Fruit fly (Drosophila melanogaster): ENCODE measurements around the gene jar.
A peak's percentile ranks its signal among the peaks of the same experiment; 100 is the strongest.

jar gene

DNA sequence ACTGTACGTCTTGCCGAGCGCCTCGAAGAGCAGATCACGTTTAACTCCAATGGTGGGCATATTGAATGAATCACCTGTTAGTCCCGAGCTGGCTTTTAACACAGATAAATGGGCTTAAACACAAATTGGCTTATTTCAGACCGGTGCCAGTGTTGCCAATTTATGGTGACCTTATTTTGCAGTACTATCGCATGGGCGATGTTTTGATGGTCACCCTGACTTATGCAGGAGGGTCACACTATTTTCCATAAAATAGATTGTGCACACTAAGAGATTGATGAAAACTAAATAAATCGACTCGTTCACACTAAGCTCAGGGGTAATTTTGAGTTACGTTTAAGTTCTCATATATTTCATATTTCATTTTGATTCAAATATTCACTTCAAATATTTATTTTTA, 18.5 kb downstream of the jar start, which contains the start of gene beta-PheRS (continued):
- no peak for TF ChIP-seq stc (GFP tag; IDR thresholded peaks at IDR 0.05)
- peak; percentile 17 for TF ChIP-seq Usf (GFP tag; optimal IDR thresholded peaks at IDR 0.05)
- TF ChIP-seq Doc2 (GFP tag; IDR thresholded peaks at IDR 0.05) = no peak
- no peak for TF ChIP-seq sqz (GFP tag; optimal IDR thresholded peaks at IDR 0.05)
- peak; percentile 2 for TF ChIP-seq Atf3 (GFP tag; optimal IDR thresholded peaks at IDR 0.05)
- peak; percentile 41 for TF ChIP-seq fd96Cb (tag; optimal IDR thresholded peaks at IDR 0.05)
- peak; percentile 52 for TF ChIP-seq az2 (GFP tag; optimal IDR thresholded peaks at IDR 0.05)
- TF ChIP-seq ems (GFP tag; optimal IDR thresholded peaks at IDR 0.05) = peak; percentile 49
- TF ChIP-seq gsb (GFP tag; IDR thresholded peaks at IDR 0.05) = no peak
- TF ChIP-seq CG11696 (GFP tag; IDR thresholded peaks at IDR 0.05) = no peak
- TF ChIP-seq CG18476 (GFP tag; optimal IDR thresholded peaks at IDR 0.05) = peak; percentile 4
- TF ChIP-seq B-H1 (GFP tag; IDR thresholded peaks at IDR 0.05) = peak; percentile 22; the same call in 1 of the 3 replicates
- peak; percentile 61 for TF ChIP-seq Hsf (GFP tag; optimal IDR thresholded peaks at IDR 0.05)
- no peak for TF ChIP-seq Hand (GFP tag; optimal IDR thresholded peaks at IDR 0.05)
- no peak for TF ChIP-seq CG2202 (tag; optimal IDR thresholded peaks at IDR 0.05)
- TF ChIP-seq odd (GFP tag; optimal IDR thresholded peaks at IDR 0.05) = no peak
- TF ChIP-seq CG11504 (tag; optimal IDR thresholded peaks at IDR 0.05) = no peak
- peak; percentile 64 for TF ChIP-seq mld (GFP tag; IDR thresholded peaks at IDR 0.05; ENCODE audit: partially characterized antibody)
- TF ChIP-seq sim (GFP tag; IDR thresholded peaks at IDR 0.05) = no peak
- peak; percentile 52 for TF ChIP-seq Ada2b (GFP tag; IDR thresholded peaks at IDR 0.05)
- TF ChIP-seq CG12659 (GFP tag; optimal IDR thresholded peaks at IDR 0.05) = peak; percentile 93
- TF ChIP-seq tx (GFP tag; optimal IDR thresholded peaks at IDR 0.05) = no peak
- TF ChIP-seq CG17385 (GFP tag; optimal IDR thresholded peaks at IDR 0.05) = no peak
- no peak for TF ChIP-seq pros (GFP tag; optimal IDR thresholded peaks at IDR 0.05)
- TF ChIP-seq CG6683 (GFP tag; optimal IDR thresholded peaks at IDR 0.05) = peak; percentile 2
- no peak for TF ChIP-seq CTCF (GFP tag; optimal IDR thresholded peaks at IDR 0.05)
- peak; percentile 18 for TF ChIP-seq Dad (GFP tag; optimal IDR thresholded peaks at IDR 0.05)
- no peak for TF ChIP-seq CG30431 (GFP tag; optimal IDR thresholded peaks at IDR 0.05)
- TF ChIP-seq danr (GFP tag; IDR thresholded peaks at IDR 0.05) = no peak
- peak; percentile 48 for TF ChIP-seq CG3163 (GFP tag; optimal IDR thresholded peaks at IDR 0.05)
- peak; percentile 78 for TF ChIP-seq CG32532 (GFP tag; IDR thresholded peaks at IDR 0.05)
- peak; percentile 92 for TF ChIP-seq CG34422 (GFP tag; IDR thresholded peaks at IDR 0.05)
- TF ChIP-seq Oli (tag; optimal IDR thresholded peaks at IDR 0.05) = no peak
- TF ChIP-seq eyg (GFP tag; optimal IDR thresholded peaks at IDR 0.05) = no peak
- no peak for TF ChIP-seq usp (GFP tag; optimal IDR thresholded peaks at IDR 0.05)
- no peak for TF ChIP-seq prd (optimal IDR thresholded peaks at IDR 0.05)
- TF ChIP-seq prd (GFP tag; IDR thresholded peaks at IDR 0.05) = peak; percentile 54; the same call in 1 of the 3 replicates
- peak; percentile 92 for TF ChIP-seq knrl (GFP tag; IDR thresholded peaks at IDR 0.05; ENCODE audit: partially characterized antibody)
- TF ChIP-seq onecut (GFP tag; IDR thresholded peaks at IDR 0.05) = 0 out of 2 replicates have a peak, but pooled peaks have one; percentile 8
- TF ChIP-seq Nf-YC (tag; optimal IDR thresholded peaks at IDR 0.05) = no peak
- TF ChIP-seq corto (GFP tag; optimal IDR thresholded peaks at IDR 0.05) = no peak
- TF ChIP-seq dati (GFP tag; IDR thresholded peaks at IDR 0.05) = no peak
- no peak for TF ChIP-seq peb (GFP tag; IDR thresholded peaks at IDR 0.05)
- peak; percentile 33 for TF ChIP-seq CG3065 (GFP tag; optimal IDR thresholded peaks at IDR 0.05)
- TF ChIP-seq twi (tag; optimal IDR thresholded peaks at IDR 0.05) = no peak
- TF ChIP-seq Max (GFP tag; optimal IDR thresholded peaks at IDR 0.05) = peak; percentile 73
- 0 out of 2 replicates have a peak, but pooled peaks have one; percentile 15 for TF ChIP-seq CG32772 (GFP tag; IDR thresholded peaks at IDR 0.05)
- no peak for TF ChIP-seq CG43689 (GFP tag; IDR thresholded peaks at IDR 0.05)
- TF ChIP-seq chn (GFP tag; optimal IDR thresholded peaks at IDR 0.05) = peak; percentile 34

Data from whole organism, embryonic.